Fruit fly (Drosophila melanogaster): ENCODE data around the gene Snx21.

- TF ChIP-seq CG15710 (tag; optimal IDR thresholded peaks at IDR 0.05) (no peak), CG4496 (GFP tag; IDR thresholded peaks at IDR 0.05) (no peak), CG9948 (tag; optimal IDR thresholded peaks at IDR 0.05) (no peak), CG13204 (GFP tag; optimal IDR thresholded peaks at IDR 0.05) (peak; percentile 57), CG12605 (GFP tag; IDR thresholded peaks at IDR 0.05) (no peak), CG34367 (tag; optimal IDR thresholded peaks at IDR 0.05) (no peak), CG17806 (tag; optimal IDR thresholded peaks at IDR 0.05) (no peak), CG10348 (GFP tag; IDR thresholded peaks at IDR 0.05) (no peak), CG32121 (GFP tag; IDR thresholded peaks at IDR 0.05) (no peak), EcR (GFP tag; optimal IDR thresholded peaks at IDR 0.05) (no peak), gl (tag; optimal IDR thresholded peaks at IDR 0.05) (no peak), D1 (tag; optimal IDR thresholded peaks at IDR 0.05) (no peak), Pif1B (GFP tag; optimal IDR thresholded peaks at IDR 0.05) (no peak)
Observed at dm6 chr2L:2749144-2749766, 16.2 kb downstream of the Snx21 start.

All from whole organism, pupa.